Fruit fly (Drosophila melanogaster): ENCODE results near the gene CG4789.

- TF ChIP-seq CG2889 (GFP tag; IDR thresholded peaks at IDR 0.05) = no peak
- TF ChIP-seq CG15479 (GFP tag; optimal IDR thresholded peaks at IDR 0.05) = peak; percentile 15
- no peak for TF ChIP-seq CHES-1-like (GFP tag; optimal IDR thresholded peaks at IDR 0.05)
- peak; percentile 39; the same call in 1 of the 2 replicates for TF ChIP-seq Adf1 (GFP tag; IDR thresholded peaks at IDR 0.05)
- no peak for TF ChIP-seq bcd (GFP tag; optimal IDR thresholded peaks at IDR 0.05)
- no peak for TF ChIP-seq BEAF-32 (GFP tag; optimal IDR thresholded peaks at IDR 0.05)
- TF ChIP-seq CG5180 (GFP tag; optimal IDR thresholded peaks at IDR 0.05) = no peak
- no peak for TF ChIP-seq CG3407 (GFP tag; optimal IDR thresholded peaks at IDR 0.05)
- no peak for TF ChIP-seq mld (GFP tag; IDR thresholded peaks at IDR 0.05; ENCODE audit: partially characterized antibody)
- no peak for TF ChIP-seq p53 (GFP tag; optimal IDR thresholded peaks at IDR 0.05)
These were observed 35.5 kb downstream of the CG4789 start for dm6 chrX:16836091-16836799.

All from whole organism, embryonic.